Fruit fly (Drosophila melanogaster): Measurements from ENCODE around the gene mRpL15.

DNA sequence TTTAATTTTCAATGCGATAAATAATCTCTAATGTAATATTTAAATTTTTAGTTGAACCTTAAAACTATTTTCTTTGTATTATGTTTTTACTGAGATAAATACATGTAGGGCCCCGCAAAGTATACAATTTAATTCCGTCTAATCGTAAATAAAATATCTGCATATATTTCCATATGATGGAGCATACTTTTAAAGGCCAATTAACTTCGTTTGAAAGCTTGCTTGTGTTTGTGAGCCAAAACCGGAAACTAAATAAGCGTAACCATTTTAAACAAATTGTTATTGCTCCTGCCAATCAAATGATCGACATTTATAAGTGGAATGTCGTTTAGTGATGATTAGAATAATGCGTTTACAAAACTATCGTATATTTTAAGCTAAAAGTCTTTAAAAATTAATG lies 25.2 kb downstream of the mRpL15 start:
- no peak for TF ChIP-seq h (optimal IDR thresholded peaks at IDR 0.05)
- TF ChIP-seq ttk (optimal IDR thresholded peaks at IDR 0.05): no peak
- TF ChIP-seq Myc (optimal IDR thresholded peaks at IDR 0.05): no peak
- no peak for TF ChIP-seq psq (optimal IDR thresholded peaks at IDR 0.05)
- no peak for TF ChIP-seq Sin3A (optimal IDR thresholded peaks at IDR 0.05)

Data from Kc167 (cell line).